Worm (Caenorhabditis elegans) whole organism, L4/young adult: ENCODE data around the gene Y7A9A.1.

Source experiments
- W03F9.2 ChIP-seq: fragments of 150-350 bp; optimal IDR thresholded peaks from 2 replicates; lab custom pipeline; 2014; ENCODE audit warnings: missing biosample characterization, missing genetic modification characterization
- him-1 ChIP-seq: sonication (generic microtip); optimal IDR thresholded peaks from 2 replicates; lab custom pipeline; 2016; ENCODE audit warnings: missing genotype, missing genetic modification reagents, missing genetic modification characterization, missing compliant biosample characterization

ce11 chrIV:16236827-16237226 lies 40.0 kb downstream of the Y7A9A.1 start:
- no peak for TF ChIP-seq him-1 (tag; lab: Kevin White, UChicago)
- no peak for TF ChIP-seq W03F9.2
